Worm (Caenorhabditis elegans) whole organism, young adult: Measurements from ENCODE around the gene rpl-25.1.

Experiments
- F22D6.2 ChIP-seq: sonication (generic microtip); optimal IDR thresholded peaks from 2 replicates; lab custom pipeline; 2016; ENCODE audit warnings: mild to moderate bottlenecking, missing genetic modification characterization, missing compliant biosample characterization
- F23B12.7 ChIP-seq: sonication (generic microtip); optimal IDR thresholded peaks from 2 replicates; lab custom pipeline; 2017; ENCODE audit warnings: missing genetic modification characterization, mild to moderate bottlenecking, missing compliant biosample characterization, antibody characterized with exemption, moderate library complexity; ENCODE audit not compliant: insufficient read depth
- F39B2.1 ChIP-seq: fragments of 200-800 bp; sonication (Bioruptor generic); IDR thresholded peaks from 2 replicates; pipeline ENCODE4 v1.3.6; 2022; ENCODE audit warnings: missing genetic modification reagents, missing genetic modification characterization, missing compliant biosample characterization
- aptf-2 ChIP-seq: fragments of 200-800 bp; sonication (Bioruptor generic); conservative IDR thresholded peaks from 2 replicates; pipeline ENCODE4 v1.3.6; 2022; ENCODE audit warnings: missing genetic modification reagents, missing genetic modification characterization, missing compliant biosample characterization
- cebp-1 ChIP-seq, 2 experiments: fragments of 200-800 bp in 1 of 2; sonication (Bioruptor generic) in 1 of 2; sonication (generic microtip) in 1 of 2; IDR thresholded peaks in 1 of 2; optimal IDR thresholded peaks in 1 of 2; 2 replicates each; pipeline versions ENCODE4 v1.3.6 to Lab custom; 2017 to 2022; ENCODE audit warnings: missing compliant biosample characterization in 2 of 2, missing genetic modification characterization in 2 of 2, mild to moderate bottlenecking in 1 of 2, missing genetic modification reagents in 1 of 2, moderate library complexity in 1 of 2
- cebp-2 ChIP-seq: fragments of 200-800 bp; sonication (Bioruptor generic); IDR thresholded peaks from 2 replicates; pipeline ENCODE4 v1.3.6; 2022; ENCODE audit warnings: missing genetic modification characterization, missing compliant biosample characterization
- ceh-27 ChIP-seq: fragments of 200-800 bp; sonication (Bioruptor generic); optimal IDR thresholded peaks from 2 replicates; lab custom pipeline; 2018; ENCODE audit warnings: mild to moderate bottlenecking, missing genetic modification characterization, moderate library complexity, missing compliant biosample characterization
- egl-18 ChIP-seq: fragments of 200-800 bp; sonication (Bioruptor generic); IDR thresholded peaks from 2 replicates; pipeline ENCODE4 v1.3.6; 2022; ENCODE audit warnings: missing genetic modification reagents, missing genetic modification characterization, missing compliant biosample characterization
- ets-4 ChIP-seq: fragments of 200-800 bp; sonication (Bioruptor generic); optimal IDR thresholded peaks from 2 replicates; lab custom pipeline; 2018; ENCODE audit warnings: mild to moderate bottlenecking, missing genetic modification characterization, missing compliant biosample characterization
- hrde-1 ChIP-seq: sonication (generic microtip); optimal IDR thresholded peaks from 2 replicates; lab custom pipeline; 2016; ENCODE audit warnings: missing genetic modification characterization, mild to moderate bottlenecking, missing compliant biosample characterization, moderate library complexity, missing genotype, missing genetic modification reagents, borderline replicate concordance
- hsf-1 ChIP-seq: fragments of 200-800 bp; sonication (Bioruptor generic); IDR thresholded peaks from 2 replicates; pipeline ENCODE4 v1.3.6; 2022; ENCODE audit warnings: missing genetic modification reagents, missing genetic modification characterization, missing compliant biosample characterization
- let-607 ChIP-seq, 2 experiments: fragments of 200-800 bp in 1 of 2; sonication (Bioruptor generic) in 1 of 2; sonication (generic microtip) in 1 of 2; optimal IDR thresholded peaks; 2 replicates each; lab custom pipeline; 2016 to 2018; ENCODE audit warnings: mild to moderate bottlenecking in 2 of 2, missing compliant biosample characterization in 2 of 2, missing genetic modification characterization in 2 of 2, moderate library complexity in 2 of 2, missing genotype in 1 of 2
- madf-8 ChIP-seq: fragments of 200-800 bp; sonication (Bioruptor generic); conservative IDR thresholded peaks from 2 replicates; pipeline ENCODE4 v1.3.6; 2022; ENCODE audit warnings: missing genetic modification reagents, missing genetic modification characterization, missing compliant biosample characterization
- mel-28 ChIP-seq: sonication (generic microtip); optimal IDR thresholded peaks from 2 replicates; lab custom pipeline; 2016; ENCODE audit warnings: borderline replicate concordance, mild to moderate bottlenecking, missing genetic modification characterization, missing compliant biosample characterization
- mxl-1 ChIP-seq: sonication (generic microtip); optimal IDR thresholded peaks from 2 replicates; lab custom pipeline; 2016; ENCODE audit warnings: missing genetic modification characterization, missing compliant biosample characterization
- nfya-1 ChIP-seq: sonication (generic microtip); optimal IDR thresholded peaks from 2 replicates; lab custom pipeline; 2017; ENCODE audit warnings: antibody characterized with exemption, missing compliant biosample characterization, missing genetic modification characterization, borderline replicate concordance; ENCODE audit not compliant: insufficient read depth
- nfyb-1 ChIP-seq: fragments of 200-800 bp; sonication (Bioruptor generic); IDR thresholded peaks from 2 replicates; pipeline ENCODE4 v1.3.6; 2022; ENCODE audit warnings: missing genetic modification reagents, missing genetic modification characterization, missing compliant biosample characterization
- nhr-80 ChIP-seq: sonication (generic microtip); optimal IDR thresholded peaks from 2 replicates; lab custom pipeline; 2016; ENCODE audit warnings: missing genetic modification characterization, missing compliant biosample characterization
- pbrm-1 ChIP-seq: fragments of 200-800 bp; sonication (Bioruptor generic); IDR thresholded peaks from 2 replicates; pipeline ENCODE4 v1.3.6; 2022; ENCODE audit warnings: missing genetic modification reagents, missing genetic modification characterization, missing compliant biosample characterization
- repo-1 ChIP-seq: sonication (generic microtip); optimal IDR thresholded peaks from 2 replicates; lab custom pipeline; 2017; ENCODE audit warnings: mild to moderate bottlenecking, missing genetic modification characterization, missing compliant biosample characterization
- rpc-1 ChIP-seq, 2 experiments: fragments of 150-350 bp in 1 of 2; sonication (generic microtip) in 1 of 2; optimal IDR thresholded peaks; 2 replicates each; lab custom pipeline; 2014 to 2018; ENCODE audit warnings: missing biosample characterization in 1 of 2, missing genetic modification characterization in 1 of 2, missing genetic modification reagents in 1 of 2, missing genotype in 1 of 2
- sea-2 ChIP-seq: fragments of 200-800 bp; sonication (Bioruptor generic); IDR thresholded peaks from 2 replicates; pipeline ENCODE4 v1.3.6; 2022; ENCODE audit warnings: missing genetic modification characterization, missing compliant biosample characterization
- snpc-3.4 ChIP-seq: sonication (generic microtip); optimal IDR thresholded peaks from 2 replicates; lab custom pipeline; 2017; ENCODE audit warnings: missing genetic modification characterization, mild to moderate bottlenecking, missing compliant biosample characterization, antibody characterized with exemption, moderate library complexity, missing genotype, missing genetic modification reagents
- tbp1 ChIP-seq: fragments of 200-800 bp; sonication (Bioruptor generic); optimal IDR thresholded peaks from 2 replicates; lab custom pipeline; 2018; ENCODE audit warnings: mild to moderate bottlenecking, missing genetic modification characterization, missing compliant biosample characterization
- zfh-2 ChIP-seq: fragments of 200-800 bp; sonication (Bioruptor generic); conservative IDR thresholded peaks from 2 replicates; pipeline ENCODE4 v1.3.6; 2022; ENCODE audit warnings: missing genetic modification reagents, missing genetic modification characterization, missing compliant biosample characterization
- zim-3 ChIP-seq: sonication (generic microtip); optimal IDR thresholded peaks from 2 replicates; lab custom pipeline; 2017; ENCODE audit warnings: mild to moderate bottlenecking, missing genetic modification characterization, moderate library complexity, missing compliant biosample characterization
- ztf-22 ChIP-seq: fragments of 200-800 bp; sonication (Bioruptor generic); optimal IDR thresholded peaks from 2 replicates; lab custom pipeline; 2018; ENCODE audit warnings: mild to moderate bottlenecking, missing genetic modification characterization, moderate library complexity, missing compliant biosample characterization

rpl-25.1 gene

DNA sequence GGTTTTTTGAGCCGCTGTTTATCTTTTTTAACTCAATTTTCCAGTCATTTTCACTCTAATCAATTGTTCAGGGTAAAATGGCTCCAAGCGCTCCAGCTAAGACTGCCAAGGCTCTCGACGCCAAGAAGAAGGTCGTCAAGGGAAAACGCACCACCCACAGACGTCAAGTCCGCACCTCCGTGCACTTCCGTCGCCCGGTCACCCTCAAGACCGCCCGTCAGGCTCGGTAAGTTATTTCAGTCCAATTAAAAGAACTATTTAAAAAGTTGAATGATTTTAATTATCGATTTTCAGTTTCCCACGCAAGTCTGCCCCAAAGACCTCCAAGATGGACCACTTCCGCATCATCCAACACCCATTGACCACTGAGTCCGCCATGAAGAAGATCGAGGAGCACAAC lies at the start of gene rpl-25.1:
rpl-25.1 (plus strand) TSS at position 72 of the 400 bp plus-strand sequence.
- TF ChIP-seq zfh-2 (peak; percentile 78), tbp1 (no peak)
- TF ChIP-seq, all 124 proteins: peak for 1

ce11 chrX:4667788-4668187 lies 47.2 kb upstream of the rpl-25.1 start, which contains the start of gene mfsd-12:
Gene mfsd-12, plus strand, starts transcription at chrX:4668088.
- TF ChIP-seq cebp-1 (GFP tag; IDR thresholded peaks at IDR 0.05; lab: Robert Waterston, UW) (0 out of 2 replicates have a peak, but pooled peaks have one; percentile 24), cebp-1 (tag; optimal IDR thresholded peaks at IDR 0.05; lab: Kevin White, UChicago) (peak; percentile 69), nfya-1 (tag; lab: Kevin White, UChicago) (no peak)

DNA sequence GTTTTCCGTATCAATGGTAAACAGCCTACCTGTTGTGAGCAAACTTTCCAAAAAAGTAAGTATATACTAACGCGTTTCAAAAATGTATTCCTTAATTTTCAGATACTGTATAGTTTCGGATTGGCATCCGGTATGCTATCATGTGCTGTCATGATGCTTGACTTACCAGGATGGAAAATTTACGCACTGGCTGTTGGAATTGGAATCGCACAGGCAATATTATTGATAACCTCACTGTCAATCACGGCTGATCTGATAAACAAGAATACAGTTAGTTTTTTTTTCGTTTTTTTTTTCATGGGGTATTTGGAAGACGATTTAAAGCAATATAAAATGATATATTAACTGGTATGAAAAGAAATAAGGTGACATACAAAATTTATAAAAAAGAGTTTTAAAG lies 43.1 kb upstream of the rpl-25.1 start:
- no peak for TF ChIP-seq mel-28 (tag; lab: Kevin White, UChicago)
- TF ChIP-seq nhr-80 = peak; percentile 76
- TF ChIP-seq hsf-1 = no peak
- TF ChIP-seq aptf-2 (GFP tag; lab: Robert Waterston, UW) = no peak
- TF ChIP-seq ets-4 (GFP tag; lab: Kevin White, UChicago) = peak; percentile 88
- no peak for TF ChIP-seq let-607 (tag; optimal IDR thresholded peaks at IDR 0.05; lab: Kevin White, UChicago)
- no peak for TF ChIP-seq mxl-1 (tag; lab: Kevin White, UChicago)
- TF ChIP-seq repo-1 = no peak

ce11 chrX:4673165-4673756 lies 41.7 kb upstream of the rpl-25.1 start, which contains the start of gene tmem-135:
Gene tmem-135, plus strand, starts transcription at chrX:4673706.
- TF ChIP-seq nhr-80 (peak; percentile 6), F39B2.1 (GFP tag; lab: Robert Waterston, UW) (no peak), zim-3 (tag; lab: Kevin White, UChicago) (no peak)

- no peak for TF ChIP-seq ztf-22
- 0 out of 2 replicates have a peak, but pooled peaks have one; percentile 22 for TF ChIP-seq nfyb-1 (GFP tag; lab: Robert Waterston, UW)
Measured at ce11 chrX:4676702-4677101, 38.3 kb upstream of the rpl-25.1 start.

ce11 chrX:4678029-4678428 lies 36.9 kb upstream of the rpl-25.1 start, which contains the start of gene flp-11:
Gene flp-11, minus strand, starts transcription at chrX:4678129.
- TF ChIP-seq nfya-1 (tag; lab: Kevin White, UChicago) (no peak), rpc-1 (optimal IDR thresholded peaks at IDR 0.05; lab: Kevin White, UChicago) (no peak), rpc-1 (tag; optimal IDR thresholded peaks at IDR 0.05; lab: Kevin White, UChicago) (no peak), pbrm-1 (GFP tag; lab: Robert Waterston, UW) (no peak), F23B12.7 (tag; lab: Kevin White, UChicago) (no peak), cebp-2 (GFP tag; lab: Robert Waterston, UW) (no peak), egl-18 (GFP tag; lab: Robert Waterston, UW) (no peak), F22D6.2 (tag; lab: Kevin White, UChicago) (no peak), hrde-1 (tag; lab: Kevin White, UChicago) (no peak), ztf-22 (no peak), snpc-3.4 (tag; lab: Kevin White, UChicago) (no peak), sea-2 (GFP tag; lab: Robert Waterston, UW) (no peak), ceh-27 (GFP tag; lab: Kevin White, UChicago) (no peak), hsf-1 (no peak), madf-8 (GFP tag; lab: Robert Waterston, UW) (no peak)
